Fruit fly (Drosophila melanogaster) Kc167 (cell line): ENCODE results near the gene CG43064.

ENCODE experiments used
- Myc ChIP-seq: fragments of >200 bp; optimal IDR thresholded peaks from 2 replicates; lab custom pipeline; 2017; ENCODE audit warnings: missing external identifiers
- Sin3A ChIP-seq: fragments of >200 bp; optimal IDR thresholded peaks from 2 replicates; lab custom pipeline; 2018; ENCODE audit warnings: missing external identifiers
- h ChIP-seq: fragments of >200 bp; optimal IDR thresholded peaks from 3 replicates; lab custom pipeline; 2018; ENCODE audit warnings: missing external identifiers
- insv ChIP-seq: fragments of >200 bp; optimal IDR thresholded peaks from 3 replicates; lab custom pipeline; 2018; ENCODE audit warnings: missing external identifiers
- psq ChIP-seq: fragments of >200 bp; optimal IDR thresholded peaks from 2 replicates; lab custom pipeline; 2017; ENCODE audit warnings: missing external identifiers
- ttk ChIP-seq: sonication (Bioruptor generic); optimal IDR thresholded peaks from 2 replicates; lab custom pipeline; 2017; ENCODE audit warnings: missing external identifiers

The CG43064 gene

dm6 chr3L:11836575-11837077 lies at the start of gene CG43064:
Gene CG43064 (minus strand): TSS chr3L:11836721.
- TF ChIP-seq h (no peak), Myc (lab: Kevin White, UChicago) (no peak), Sin3A (lab: Kevin White, UChicago) (no peak), psq (lab: Kevin White, UChicago) (no peak), ttk (lab: Kevin White, UChicago) (no peak), insv (lab: Kevin White, UChicago) (no peak)

- TF ChIP-seq Sin3A (lab: Kevin White, UChicago) (no peak), ttk (lab: Kevin White, UChicago) (no peak), insv (lab: Kevin White, UChicago) (no peak), Myc (lab: Kevin White, UChicago) (no peak), h (no peak), psq (lab: Kevin White, UChicago) (no peak)
Measured at dm6 chr3L:11881084-11881483, 44.6 kb upstream of the CG43064 start, which contains the start of gene CCDC151. Gene CCDC151 (plus strand): TSS chr3L:11881384.

- TF ChIP-seq ttk (lab: Kevin White, UChicago) = no peak
- no peak for TF ChIP-seq psq (lab: Kevin White, UChicago)
- TF ChIP-seq Myc (lab: Kevin White, UChicago) = no peak
Measured at dm6 chr3L:11878815-11879214, 42.3 kb upstream of the CG43064 start, which contains the start of gene Sprn. Gene Sprn (plus strand): TSS chr3L:11879115.

- TF ChIP-seq h = no peak
- no peak for TF ChIP-seq Sin3A (lab: Kevin White, UChicago)
- no peak for TF ChIP-seq psq (lab: Kevin White, UChicago)
- TF ChIP-seq ttk (lab: Kevin White, UChicago) = no peak
Measured at dm6 chr3L:11876036-11876435, 39.5 kb upstream of the CG43064 start.

dm6 chr3L:11874758-11875157 lies 38.2 kb upstream of the CG43064 start:
- no peak for TF ChIP-seq insv (lab: Kevin White, UChicago)
- no peak for TF ChIP-seq Myc (lab: Kevin White, UChicago)
- TF ChIP-seq Sin3A (lab: Kevin White, UChicago) = no peak
- no peak for TF ChIP-seq h

- no peak for TF ChIP-seq Sin3A (lab: Kevin White, UChicago)
Measured at dm6 chr3L:11871205-11871604, 34.7 kb upstream of the CG43064 start, which contains the start of gene CG5906. Gene CG5906 (minus strand): TSS chr3L:11871305.

- TF ChIP-seq h = no peak
- no peak for TF ChIP-seq Sin3A (lab: Kevin White, UChicago)
- no peak for TF ChIP-seq ttk (lab: Kevin White, UChicago)
- no peak for TF ChIP-seq Myc (lab: Kevin White, UChicago)
Measured at dm6 chr3L:11869328-11869727, 32.8 kb upstream of the CG43064 start.

- TF ChIP-seq h = no peak
- no peak for TF ChIP-seq ttk (lab: Kevin White, UChicago)
- TF ChIP-seq insv (lab: Kevin White, UChicago) = no peak
- no peak for TF ChIP-seq psq (lab: Kevin White, UChicago)
- TF ChIP-seq Sin3A (lab: Kevin White, UChicago) = no peak
- TF ChIP-seq Myc (lab: Kevin White, UChicago) = no peak
Measured at dm6 chr3L:11863587-11863986, 27.1 kb upstream of the CG43064 start.

dm6 chr3L:11862266-11862665 lies 25.7 kb upstream of the CG43064 start:
- TF ChIP-seq ttk (lab: Kevin White, UChicago) (no peak), h (no peak)

dm6 chr3L:11858745-11859144 lies 22.2 kb upstream of the CG43064 start:
- TF ChIP-seq Sin3A (lab: Kevin White, UChicago) = no peak
- no peak for TF ChIP-seq Myc (lab: Kevin White, UChicago)
- no peak for TF ChIP-seq insv (lab: Kevin White, UChicago)
- TF ChIP-seq ttk (lab: Kevin White, UChicago) = no peak
- TF ChIP-seq psq (lab: Kevin White, UChicago) = no peak
- no peak for TF ChIP-seq h

dm6 chr3L:11852924-11853323 lies 16.4 kb upstream of the CG43064 start:
- TF ChIP-seq Myc (lab: Kevin White, UChicago) (no peak), Sin3A (lab: Kevin White, UChicago) (no peak), ttk (lab: Kevin White, UChicago) (no peak), insv (lab: Kevin White, UChicago) (no peak), h (no peak), psq (lab: Kevin White, UChicago) (no peak)

- no peak for TF ChIP-seq Sin3A (lab: Kevin White, UChicago)
- TF ChIP-seq ttk (lab: Kevin White, UChicago) = no peak
- no peak for TF ChIP-seq Myc (lab: Kevin White, UChicago)
- TF ChIP-seq insv (lab: Kevin White, UChicago) = no peak
- no peak for TF ChIP-seq psq (lab: Kevin White, UChicago)
- no peak for TF ChIP-seq h
Measured at dm6 chr3L:11847703-11848102, 11.2 kb upstream of the CG43064 start, which contains the start of gene CG12521. Gene CG12521 (minus strand): TSS chr3L:11847803.

- TF ChIP-seq psq (lab: Kevin White, UChicago) (no peak), insv (lab: Kevin White, UChicago) (no peak), h (no peak), Sin3A (lab: Kevin White, UChicago) (no peak), Myc (lab: Kevin White, UChicago) (no peak), ttk (lab: Kevin White, UChicago) (no peak)
Measured at dm6 chr3L:11833296-11833717, 3.2 kb downstream of the CG43064 start, which contains the start of gene CycA. Gene CycA (minus strand): TSS chr3L:11833578.
